Fruit fly (Drosophila melanogaster): ENCODE data around the gene CG13601.

- no peak for TF ChIP-seq vri (GFP tag; optimal IDR thresholded peaks at IDR 0.05)
- no peak for TF ChIP-seq fkh (GFP tag; optimal IDR thresholded peaks at IDR 0.05)
- TF ChIP-seq CG11762 (GFP tag; optimal IDR thresholded peaks at IDR 0.05; ENCODE audit: insufficient read depth), result no peak
Observed at dm6 chr3R:23971764-23972163, 44.3 kb upstream of the CG13601 start.

All from whole organism, prepupa.